Fruit fly (Drosophila melanogaster) whole organism, embryonic: ENCODE results near the gene CG6195.

ENCODE experiments used
- Ada2b ChIP-seq: fragments of 200-800 bp; sonication (Bioruptor generic); IDR thresholded peaks from 2 replicates; pipeline ENCODE4 v1.3.6; 2022; ENCODE audit warnings: missing biosample characterization, missing genetic modification characterization
- Atf-2 ChIP-seq: fragments of 200-800 bp; sonication (Bioruptor generic); optimal IDR thresholded peaks from 2 replicates; lab custom pipeline; 2016; ENCODE audit warnings: missing biosample characterization, missing genetic modification characterization
- Atf6 ChIP-seq: fragments of 200-800 bp; sonication (Bioruptor generic); IDR thresholded peaks from 2 replicates; pipeline ENCODE4 v1.3.6; 2022; ENCODE audit warnings: missing biosample characterization, missing genetic modification characterization
- Bdp1 ChIP-seq: fragments of 200-800 bp; sonication (Bioruptor generic); optimal IDR thresholded peaks from 3 replicates; lab custom pipeline; 2016; ENCODE audit warnings: missing biosample characterization, missing genetic modification characterization
- CG10147 ChIP-seq: fragments of 200-800 bp; sonication (Bioruptor generic); optimal IDR thresholded peaks from 2 replicates; lab custom pipeline; 2019; ENCODE audit warnings: missing biosample characterization, mild to moderate bottlenecking, missing genetic modification characterization, moderate library complexity
- CG10366 ChIP-seq: fragments of 200-800 bp; sonication (Bioruptor generic); IDR thresholded peaks from 2 replicates; pipeline ENCODE4 v1.3.6; 2022; ENCODE audit warnings: missing biosample characterization, missing genetic modification characterization
- CG10565 ChIP-seq: fragments of 200-800 bp; sonication (Bioruptor generic); optimal IDR thresholded peaks from 3 replicates; lab custom pipeline; 2016; ENCODE audit warnings: missing biosample characterization, mild to moderate bottlenecking, missing genetic modification characterization
- CG11398 ChIP-seq: fragments of 200-800 bp; sonication (Bioruptor generic); optimal IDR thresholded peaks from 2 replicates; lab custom pipeline; 2016; ENCODE audit warnings: missing biosample characterization, missing genetic modification characterization
- CG12236 ChIP-seq: fragments of 200-800 bp; sonication (Bioruptor generic); optimal IDR thresholded peaks from 2 replicates; lab custom pipeline; 2016; ENCODE audit warnings: missing biosample characterization, missing genetic modification characterization
- CG15073 ChIP-seq: fragments of 200-800 bp; sonication (Bioruptor generic); optimal IDR thresholded peaks from 2 replicates; lab custom pipeline; 2016; ENCODE audit warnings: missing biosample characterization, missing genetic modification characterization
- CG15696 ChIP-seq: fragments of 200-800 bp; sonication (Bioruptor generic); optimal IDR thresholded peaks from 2 replicates; lab custom pipeline; 2019; ENCODE audit warnings: missing biosample characterization, mild to moderate bottlenecking, missing genetic modification characterization, moderate library complexity
- CG1647 ChIP-seq: fragments of 200-800 bp; sonication (Bioruptor generic); optimal IDR thresholded peaks from 3 replicates; lab custom pipeline; 2016; ENCODE audit warnings: missing biosample characterization, missing genetic modification characterization
- CG17359 ChIP-seq: fragments of 200-800 bp; sonication (Bioruptor generic); optimal IDR thresholded peaks from 3 replicates; lab custom pipeline; 2018; ENCODE audit warnings: missing biosample characterization, mild to moderate bottlenecking, missing genetic modification characterization, moderate library complexity
- CG2129 ChIP-seq: fragments of 200-800 bp; sonication (Bioruptor generic); IDR thresholded peaks from 2 replicates; pipeline ENCODE4 v1.3.6; 2022; ENCODE audit warnings: missing biosample characterization, missing genetic modification characterization; ENCODE audit not compliant: partially characterized antibody
- CG30431 ChIP-seq: fragments of 200-800 bp; sonication (Bioruptor generic); optimal IDR thresholded peaks from 2 replicates; lab custom pipeline; 2017; ENCODE audit warnings: missing biosample characterization, missing genetic modification characterization
- CG31441 ChIP-seq: fragments of 200-800 bp; sonication (Bioruptor generic); IDR thresholded peaks from 2 replicates; pipeline ENCODE4 v1.3.6; 2022; ENCODE audit warnings: missing biosample characterization, missing genetic modification characterization
- CG32532 ChIP-seq: fragments of 200-800 bp; sonication (Bioruptor generic); IDR thresholded peaks from 2 replicates; pipeline ENCODE4 v1.3.6; 2022; ENCODE audit warnings: missing biosample characterization, missing genetic modification characterization
- CG6791 ChIP-seq: fragments of 200-800 bp; sonication (Bioruptor generic); IDR thresholded peaks from 3 replicates; pipeline ENCODE4 v1.3.6; 2022; ENCODE audit warnings: missing biosample characterization, missing genetic modification characterization; ENCODE audit not compliant: partially characterized antibody
- CG7372 ChIP-seq: fragments of 200-800 bp; sonication (Bioruptor generic); IDR thresholded peaks from 2 replicates; pipeline ENCODE4 v1.3.6; 2022; ENCODE audit warnings: missing biosample characterization, missing genetic modification characterization
- CG7786 ChIP-seq: fragments of 200-800 bp; sonication (Bioruptor generic); optimal IDR thresholded peaks from 2 replicates; lab custom pipeline; 2016; ENCODE audit warnings: missing biosample characterization, missing genetic modification characterization
- CG7987 ChIP-seq: fragments of 200-800 bp; sonication (Bioruptor generic); optimal IDR thresholded peaks from 2 replicates; lab custom pipeline; 2018; ENCODE audit warnings: missing biosample characterization, mild to moderate bottlenecking, missing genetic modification characterization, moderate library complexity
- CG8281 ChIP-seq: fragments of 200-800 bp; sonication (Bioruptor generic); optimal IDR thresholded peaks from 2 replicates; lab custom pipeline; 2018; ENCODE audit warnings: missing biosample characterization, mild to moderate bottlenecking, missing genetic modification characterization, moderate library complexity
- CG9797 ChIP-seq: fragments of 200-800 bp; sonication (Bioruptor generic); optimal IDR thresholded peaks from 3 replicates; lab custom pipeline; 2018; ENCODE audit warnings: missing biosample characterization, mild to moderate bottlenecking, missing genetic modification characterization
- CkIIα-i1 ChIP-seq: fragments of 200-800 bp; sonication (Bioruptor generic); IDR thresholded peaks from 2 replicates; pipeline ENCODE4 v1.3.6; 2022; ENCODE audit warnings: missing biosample characterization, missing genetic modification characterization
- D19B ChIP-seq: fragments of 200-800 bp; sonication (Bioruptor generic); optimal IDR thresholded peaks from 2 replicates; lab custom pipeline; 2017; ENCODE audit warnings: missing biosample characterization, mild to moderate bottlenecking, missing genetic modification characterization
- Doc2 ChIP-seq: fragments of 200-800 bp; sonication (Bioruptor generic); IDR thresholded peaks from 2 replicates; pipeline ENCODE4 v1.3.6; 2022; ENCODE audit warnings: missing biosample characterization, missing genetic modification characterization
- Elba2 ChIP-seq: fragments of 200-800 bp; sonication (Bioruptor generic); optimal IDR thresholded peaks from 3 replicates; lab custom pipeline; 2016; ENCODE audit warnings: missing biosample characterization, missing genetic modification characterization
- Fer3 ChIP-seq: fragments of 200-800 bp; sonication (Bioruptor generic); optimal IDR thresholded peaks from 2 replicates; lab custom pipeline; 2018; ENCODE audit warnings: missing biosample characterization, mild to moderate bottlenecking, missing genetic modification characterization, moderate library complexity
- H2.0 ChIP-seq: fragments of 200-800 bp; sonication (Bioruptor generic); IDR thresholded peaks from 2 replicates; pipeline ENCODE4 v1.3.6; 2022; ENCODE audit warnings: missing biosample characterization, missing genetic modification characterization
- Hand ChIP-seq: fragments of 200-800 bp; sonication (Bioruptor generic); optimal IDR thresholded peaks from 2 replicates; lab custom pipeline; 2017; ENCODE audit warnings: mild to moderate bottlenecking, missing biosample characterization, missing genetic modification reagents, missing genetic modification characterization
- Lpt ChIP-seq: fragments of >200 bp; optimal IDR thresholded peaks from 2 replicates; lab custom pipeline; 2018; ENCODE audit warnings: missing biosample characterization, missing genetic modification characterization
- Med ChIP-seq: fragments of 200-800 bp; sonication (Bioruptor generic); peaks from one replicate; lab custom pipeline; 2016; ENCODE audit warnings: missing biosample characterization, missing genetic modification characterization, mild to moderate bottlenecking, inconsistent platforms, moderate library complexity
- NK7.1 ChIP-seq: fragments of 200-800 bp; sonication (Bioruptor generic); optimal IDR thresholded peaks from 3 replicates; lab custom pipeline; 2016; ENCODE audit warnings: missing biosample characterization, missing genetic modification characterization
- Nf-YA ChIP-seq: fragments of 200-800 bp; sonication (Bioruptor generic); IDR thresholded peaks from 2 replicates; pipeline ENCODE4 v1.3.6; 2022; ENCODE audit warnings: missing biosample characterization, missing genetic modification characterization
- TFAM ChIP-seq: fragments of 200-800 bp; sonication (Bioruptor generic); optimal IDR thresholded peaks from 2 replicates; lab custom pipeline; 2017; ENCODE audit warnings: missing biosample characterization, missing genetic modification characterization, inconsistent platforms
- btn ChIP-seq: fragments of 200-800 bp; sonication (Bioruptor generic); optimal IDR thresholded peaks from 2 replicates; lab custom pipeline; 2016; ENCODE audit warnings: missing biosample characterization, missing genetic modification characterization
- dati ChIP-seq: fragments of 200-800 bp; sonication (Bioruptor generic); IDR thresholded peaks from 2 replicates; pipeline ENCODE4 v1.3.6; 2022; ENCODE audit warnings: missing biosample characterization, missing genetic modification characterization
- ewg ChIP-seq: fragments of 200-800 bp; sonication (Bioruptor generic); optimal IDR thresholded peaks from 3 replicates; lab custom pipeline; 2017; ENCODE audit warnings: mild to moderate bottlenecking, missing biosample characterization, missing genetic modification reagents, missing genetic modification characterization
- gt ChIP-seq: fragments of 200-800 bp; sonication (Bioruptor generic); IDR thresholded peaks from 2 replicates; pipeline ENCODE4 v1.3.6; 2022; ENCODE audit warnings: missing biosample characterization, missing genetic modification characterization
- lab ChIP-seq: fragments of 200-800 bp; sonication (Bioruptor generic); optimal IDR thresholded peaks from 3 replicates; lab custom pipeline; 2017; ENCODE audit warnings: missing biosample characterization, missing genetic modification characterization, mild to moderate bottlenecking, moderate library complexity, missing genetic modification reagents
- lilli ChIP-seq: fragments of 200-800 bp; sonication (Bioruptor generic); optimal IDR thresholded peaks from 3 replicates; lab custom pipeline; 2016; ENCODE audit warnings: missing biosample characterization, missing genetic modification characterization
- nau ChIP-seq: fragments of 200-800 bp; sonication (Bioruptor generic); optimal IDR thresholded peaks from 3 replicates; lab custom pipeline; 2017; ENCODE audit warnings: missing biosample characterization, mild to moderate bottlenecking, missing genetic modification characterization, missing genetic modification reagents
- org-1 ChIP-seq: fragments of 200-800 bp; sonication (Bioruptor generic); optimal IDR thresholded peaks from 2 replicates; lab custom pipeline; 2017; ENCODE audit warnings: missing biosample characterization, missing genetic modification characterization
- psq ChIP-seq: fragments of 200-800 bp; sonication (Bioruptor generic); optimal IDR thresholded peaks from 2 replicates; lab custom pipeline; 2017; ENCODE audit warnings: missing biosample characterization, missing genetic modification characterization
- slou ChIP-seq: fragments of 200-800 bp; sonication (Bioruptor generic); optimal IDR thresholded peaks from 3 replicates; lab custom pipeline; 2016; ENCODE audit warnings: missing biosample characterization, missing genetic modification characterization
- toy ChIP-seq: fragments of 200-800 bp; sonication (Bioruptor generic); IDR thresholded peaks from 2 replicates; pipeline ENCODE4 v1.3.6; 2022; ENCODE audit warnings: missing biosample characterization, missing genetic modification characterization
- trem ChIP-seq: fragments of 200-800 bp; optimal IDR thresholded peaks from 3 replicates; lab custom pipeline; 2019; ENCODE audit warnings: missing biosample characterization, mild to moderate bottlenecking, missing genetic modification characterization, moderate library complexity
- trh ChIP-seq: fragments of 200-800 bp; sonication (Bioruptor generic); optimal IDR thresholded peaks from 2 replicates; lab custom pipeline; 2016; ENCODE audit warnings: missing biosample characterization, missing genetic modification characterization
- unc-4 ChIP-seq: fragments of 200-800 bp; sonication (Bioruptor generic); IDR thresholded peaks from 2 replicates; pipeline ENCODE4 v1.3.6; 2022; ENCODE audit warnings: missing biosample characterization, missing genetic modification characterization; ENCODE audit not compliant: partially characterized antibody
- yki ChIP-seq: fragments of >200 bp; optimal IDR thresholded peaks from 3 replicates; lab custom pipeline; 2018
- z ChIP-seq: fragments of 200-800 bp; sonication (Bioruptor generic); IDR thresholded peaks from 3 replicates; pipeline ENCODE4 v1.3.6; 2022; ENCODE audit warnings: missing biosample characterization, missing genetic modification characterization

Gene CG6195

dm6 chr3R:19641498-19642065 lies 6.6 kb downstream of the CG6195 start (continued):
- TF ChIP-seq CG30431 (no peak), H2.0 (peak; percentile 89), psq (GFP tag; lab: Kevin White, UChicago) (peak; percentile 63), trem (tag; lab: Kevin White, UChicago) (peak; percentile 85), unc-4 (GFP tag; lab: Robert Waterston, UW) (no peak), CG10366 (GFP tag; lab: Robert Waterston, UW) (peak; percentile 95), CG17359 (peak; percentile 94), Nf-YA (GFP tag; lab: Robert Waterston, UW) (peak; percentile 73), D19B (peak; percentile 62), ewg (GFP tag; lab: Kevin White, UChicago) (peak; percentile 49), Elba2 (GFP tag; lab: Kevin White, UChicago) (no peak), btn (GFP tag; lab: Kevin White, UChicago) (no peak), Bdp1 (GFP tag; lab: Kevin White, UChicago) (peak; percentile 27), Fer3 (tag; lab: Kevin White, UChicago) (peak; percentile 95), dati (peak; percentile 80), TFAM (GFP tag; lab: Kevin White, UChicago) (no peak), CG10147 (peak; percentile 83), CG7372 (GFP tag; lab: Robert Waterston, UW) (peak; percentile 82), Lpt (GFP tag; lab: Kevin White, UChicago) (no peak), CG12236 (peak; percentile 17), CG11398 (GFP tag; lab: Kevin White, UChicago) (peak; percentile 40), CG7786 (peak; percentile 11), CG15073 (GFP tag; lab: Kevin White, UChicago) (peak; percentile 30), toy (peak; percentile 85), CkIIα-i1 (peak; percentile 58; the same call in 1 of the 2 replicates), Hand (GFP tag; lab: Kevin White, UChicago) (peak; percentile 83), Med (GFP tag; lab: Kevin White, UChicago) (peak; percentile 91), z (GFP tag; lab: Robert Waterston, UW) (peak; percentile 56; the same call in 1 of the 3 replicates), lab (GFP tag; lab: Kevin White, UChicago) (peak; percentile 94), Atf-2 (GFP tag; lab: Kevin White, UChicago) (peak; percentile 18), CG31441 (GFP tag; lab: Robert Waterston, UW) (peak; percentile 87), org-1 (GFP tag; lab: Kevin White, UChicago) (peak; percentile 73), gt (GFP tag; lab: Robert Waterston, UW) (no peak), Doc2 (GFP tag; lab: Robert Waterston, UW) (peak; percentile 59; the same call in 1 of the 2 replicates), trh (GFP tag; lab: Kevin White, UChicago) (peak; percentile 32), nau (GFP tag; lab: Kevin White, UChicago) (peak; percentile 66), Ada2b (GFP tag; lab: Robert Waterston, UW) (peak; percentile 87), slou (no peak), CG6791 (GFP tag; lab: Robert Waterston, UW) (no peak), lilli (GFP tag; lab: Kevin White, UChicago) (peak; percentile 75), CG10565 (peak; percentile 9), CG2129 (no peak), Atf6 (GFP tag; lab: Robert Waterston, UW) (peak; percentile 92), CG15696 (peak; percentile 66), yki (lab: Kevin White, UChicago) (no peak), CG7987 (peak; percentile 51), CG32532 (GFP tag; lab: Robert Waterston, UW) (peak; percentile 92), NK7.1 (GFP tag; lab: Kevin White, UChicago) (peak; percentile 64), CG9797 (no peak), CG1647 (GFP tag; lab: Kevin White, UChicago) (peak; percentile 60), CG8281 (tag; lab: Kevin White, UChicago) (peak; percentile 74)
